Fruit fly (Drosophila melanogaster): ENCODE data around the gene nac.
A peak's percentile ranks its signal among the peaks of the same experiment; 100 is the strongest.

nac gene

DNA sequence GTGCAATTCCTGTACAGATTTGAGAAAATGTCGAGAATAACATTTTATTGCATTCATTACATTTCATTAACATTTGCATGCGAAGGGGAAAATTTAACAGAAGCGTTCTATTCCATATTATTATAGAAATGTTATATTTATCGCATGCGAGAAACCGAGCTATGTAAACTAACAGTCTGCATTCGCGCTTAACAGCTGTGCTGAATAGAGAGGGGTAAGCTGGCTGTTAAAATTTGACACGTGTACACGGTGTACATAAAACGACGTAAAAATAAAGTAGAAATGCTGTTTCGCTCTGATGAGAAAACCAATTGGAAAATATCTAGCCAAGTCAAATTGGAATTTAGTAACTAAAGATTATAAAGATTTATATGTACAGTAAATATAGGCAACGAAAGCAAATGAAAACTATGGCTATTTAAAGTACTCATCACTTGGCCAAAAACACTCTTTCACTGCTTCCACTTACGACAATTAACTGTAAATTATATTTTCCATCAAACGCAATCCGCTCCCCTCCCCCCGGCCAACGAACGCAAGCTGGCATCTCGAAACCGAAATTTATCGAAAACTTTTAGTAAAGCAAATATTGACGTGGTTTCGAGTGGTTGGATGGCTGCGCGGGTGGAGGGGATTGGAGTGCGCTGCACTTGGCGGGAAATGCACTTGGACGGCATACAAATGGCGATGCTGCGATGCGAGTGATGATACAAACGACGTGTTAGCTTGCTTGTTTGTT is 2.5 kb upstream of the nac start:
- TF ChIP-seq D19A (tag; optimal IDR thresholded peaks at IDR 0.05) (no peak), CG30020 (tag; optimal IDR thresholded peaks at IDR 0.05) (no peak), NfI (GFP tag; optimal IDR thresholded peaks at IDR 0.05) (no peak), ci (GFP tag; IDR thresholded peaks at IDR 0.05) (0 out of 3 replicates have a peak, but pooled peaks have one; percentile 20), fd102C (GFP tag; optimal IDR thresholded peaks at IDR 0.05) (no peak), gce (GFP tag; IDR thresholded peaks at IDR 0.05) (no peak), Dfd (GFP tag; optimal IDR thresholded peaks at IDR 0.05) (no peak), CG3407 (GFP tag; optimal IDR thresholded peaks at IDR 0.05) (peak; percentile 3), kay (GFP tag; optimal IDR thresholded peaks at IDR 0.05) (no peak), CG10565 (GFP tag; optimal IDR thresholded peaks at IDR 0.05) (no peak), oc (tag; optimal IDR thresholded peaks at IDR 0.05) (no peak), Scr (GFP tag; IDR thresholded peaks at IDR 0.05; ENCODE audit: partially characterized antibody) (peak; percentile 19), CG7987 (GFP tag; optimal IDR thresholded peaks at IDR 0.05) (no peak), CG32767 (GFP tag; IDR thresholded peaks at IDR 0.05) (peak; percentile 9; the same call in 1 of the 2 replicates), gcm (GFP tag; optimal IDR thresholded peaks at IDR 0.05) (no peak), CG31441 (GFP tag; IDR thresholded peaks at IDR 0.05) (no peak), Ravus (GFP tag; IDR thresholded peaks at IDR 0.05) (no peak), CG15601 (tag; optimal IDR thresholded peaks at IDR 0.05) (peak; percentile 5), CG4617 (GFP tag; optimal IDR thresholded peaks at IDR 0.05; ENCODE audit: borderline replicate concordance) (no peak), CG33557 (GFP tag; optimal IDR thresholded peaks at IDR 0.05) (peak; percentile 8), jigr1 (GFP tag; IDR thresholded peaks at IDR 0.05) (no peak), Sry-β (GFP tag; optimal IDR thresholded peaks at IDR 0.05) (peak; percentile 73), CG6683 (GFP tag; optimal IDR thresholded peaks at IDR 0.05) (no peak), Dll (GFP tag; IDR thresholded peaks at IDR 0.05; ENCODE audit: partially characterized antibody) (peak; percentile 25; the same call in 1 of the 4 replicates), CG8089 (GFP tag; optimal IDR thresholded peaks at IDR 0.05) (no peak), NK7.1 (GFP tag; optimal IDR thresholded peaks at IDR 0.05) (no peak), ewg (GFP tag; optimal IDR thresholded peaks at IDR 0.05) (no peak), HLH4C (GFP tag; IDR thresholded peaks at IDR 0.05; ENCODE audit: partially characterized antibody) (no peak), CG34376 (GFP tag; optimal IDR thresholded peaks at IDR 0.05) (no peak), Atf6 (GFP tag; IDR thresholded peaks at IDR 0.05) (0 out of 2 replicates have a peak, but pooled peaks have one; percentile 17), Fer3 (tag; optimal IDR thresholded peaks at IDR 0.05) (no peak), slbo (GFP tag; IDR thresholded peaks at IDR 0.05) (no peak), rib (GFP tag; IDR thresholded peaks at IDR 0.05) (no peak), BEAF-32 (GFP tag; optimal IDR thresholded peaks at IDR 0.05) (no peak), Sin3A (optimal IDR thresholded peaks at IDR 0.05) (no peak), pfk (GFP tag; optimal IDR thresholded peaks at IDR 0.05) (no peak), zen2 (GFP tag; IDR thresholded peaks at IDR 0.05; ENCODE audit: partially characterized antibody) (no peak), CG6272 (GFP tag; IDR thresholded peaks at IDR 0.05) (no peak), lbe (GFP tag; optimal IDR thresholded peaks at IDR 0.05) (peak; percentile 57), trem (tag; optimal IDR thresholded peaks at IDR 0.05) (peak; percentile 6), bsh (GFP tag; optimal IDR thresholded peaks at IDR 0.05) (no peak), Doc3 (GFP tag; IDR thresholded peaks at IDR 0.05; ENCODE audit: partially characterized antibody) (no peak), grn (GFP tag; optimal IDR thresholded peaks at IDR 0.05) (no peak), vvl (GFP tag; IDR thresholded peaks at IDR 0.05) (no peak), nerfin-2 (GFP tag; IDR thresholded peaks at IDR 0.05; ENCODE audit: partially characterized antibody) (no peak), unc-4 (GFP tag; IDR thresholded peaks at IDR 0.05; ENCODE audit: partially characterized antibody) (peak; percentile 15; the same call in 1 of the 2 replicates), CTCF (GFP tag; optimal IDR thresholded peaks at IDR 0.05) (peak; percentile 73), CoRest (tag; optimal IDR thresholded peaks at IDR 0.05) (no peak), Hand (GFP tag; optimal IDR thresholded peaks at IDR 0.05) (no peak)

Data from whole organism, embryonic.